Worm (Caenorhabditis elegans): ENCODE measurements around the gene cls-2.

DNA sequence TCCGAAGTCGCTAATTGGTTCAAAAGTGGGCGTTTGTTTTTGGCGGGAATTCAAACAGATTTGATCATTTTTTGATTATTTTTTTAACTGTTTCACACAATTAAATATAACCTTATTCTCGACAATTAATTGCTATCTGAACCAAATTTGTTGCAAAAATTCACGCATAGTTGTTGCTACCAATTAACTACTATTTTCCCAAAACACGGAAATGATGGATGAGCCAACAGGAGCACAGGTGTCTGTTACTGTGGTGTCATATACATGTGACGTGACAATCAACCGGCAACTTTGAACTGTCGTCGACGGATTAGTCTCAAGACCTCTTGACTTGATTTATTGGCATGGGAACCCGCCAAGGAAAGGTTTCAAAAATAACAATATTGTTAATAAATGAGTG, 17.9 kb downstream of the cls-2 start:
- TF ChIP-seq elt-2 (tag; optimal IDR thresholded peaks at IDR 0.05) = no peak
- TF ChIP-seq ama-1 (optimal IDR thresholded peaks at IDR 0.05) = no peak
- no peak for TF ChIP-seq ceh-24 (tag; optimal IDR thresholded peaks at IDR 0.05)
- no peak for TF ChIP-seq hlh-8 (tag; optimal IDR thresholded peaks at IDR 0.05)
- TF ChIP-seq npax-4 (tag; optimal IDR thresholded peaks at IDR 0.05) = no peak
- TF ChIP-seq K02D7.2 (tag; optimal IDR thresholded peaks at IDR 0.05) = no peak
- no peak for TF ChIP-seq ceh-14 (tag; optimal IDR thresholded peaks at IDR 0.05)
- TF ChIP-seq zip-5 (tag; optimal IDR thresholded peaks at IDR 0.05) = no peak
- no peak for TF ChIP-seq ets-4 (tag; optimal IDR thresholded peaks at IDR 0.05)
- no peak for TF ChIP-seq fkh-10 (GFP tag; optimal IDR thresholded peaks at IDR 0.05)
- TF ChIP-seq ceh-6 (GFP tag; optimal IDR thresholded peaks at IDR 0.05) = no peak
- no peak for TF ChIP-seq F13H6.1 (tag; optimal IDR thresholded peaks at IDR 0.05)
- no peak for TF ChIP-seq sox-4 (tag; optimal IDR thresholded peaks at IDR 0.05)

Data from whole organism, late embryonic.